Worm (Caenorhabditis elegans) whole organism, L1 larva: ENCODE measurements around the gene H25P19.1.

Experiments
- C16A3.4 ChIP-seq: fragments of 150-350 bp; optimal IDR thresholded peaks from 2 replicates; lab custom pipeline; 2014; ENCODE audit warnings: missing biosample characterization, missing genetic modification characterization
- C34B4.2 ChIP-seq: sonication (generic microtip); optimal IDR thresholded peaks from 2 replicates; lab custom pipeline; 2017; ENCODE audit warnings: mild to moderate bottlenecking, missing genetic modification characterization, missing compliant biosample characterization
- Y116A8C.19 ChIP-seq: sonication (generic microtip); optimal IDR thresholded peaks from 2 replicates; lab custom pipeline; 2016; ENCODE audit warnings: missing compliant biosample characterization, missing genetic modification characterization, borderline replicate concordance
- aha-1 ChIP-seq: fragments of 150-350 bp; optimal IDR thresholded peaks from 2 replicates; lab custom pipeline; 2014; ENCODE audit warnings: missing biosample characterization, missing genetic modification characterization
- aly-2 ChIP-seq: fragments of 150-350 bp; optimal IDR thresholded peaks from 2 replicates; lab custom pipeline; 2014; ENCODE audit warnings: missing biosample characterization, missing genetic modification characterization
- blmp-1 ChIP-seq: fragments of 150-350 bp; optimal IDR thresholded peaks from 2 replicates; lab custom pipeline; 2014; ENCODE audit warnings: missing biosample characterization, missing genetic modification characterization
- ceh-8 ChIP-seq: fragments of 200-800 bp; sonication (Bioruptor generic); optimal IDR thresholded peaks from 2 replicates; lab custom pipeline; 2018; ENCODE audit warnings: mild to moderate bottlenecking, missing genetic modification characterization, moderate library complexity, missing compliant biosample characterization
- ceh-82 ChIP-seq, 3 experiments: fragments of 150-350 bp in 1 of 3; sonication (generic microtip) in 2 of 3; optimal IDR thresholded peaks; 2 replicates each; lab custom pipeline; 2014 to 2017; ENCODE audit warnings: missing biosample characterization in 3 of 3, missing genetic modification characterization in 3 of 3
- ceh-88 ChIP-seq: fragments of 200-800 bp; sonication (Bioruptor generic); IDR thresholded peaks from 2 replicates; pipeline ENCODE4 v1.3.6; 2022; ENCODE audit warnings: missing genetic modification characterization, missing compliant biosample characterization
- dpl-1 ChIP-seq, 3 experiments: fragments of 150-350 bp in 2 of 3; sonication (generic microtip) in 1 of 3; optimal IDR thresholded peaks; 2 replicates each; lab custom pipeline; 2014 to 2017; ENCODE audit warnings: missing biosample characterization in 3 of 3, missing genetic modification characterization in 3 of 3, missing genetic modification reagents in 3 of 3
- dsc-1 ChIP-seq: sonication (generic microtip); optimal IDR thresholded peaks from 2 replicates; lab custom pipeline; 2016; ENCODE audit warnings: mild to moderate bottlenecking, missing genetic modification characterization, missing compliant biosample characterization
- efl-1 ChIP-seq, 4 experiments: fragments of 150-350 bp; optimal IDR thresholded peaks in 3 of 4; peaks in 1 of 4; 1 replicate in 1 of 4; 2 replicates in 3 of 4; lab custom pipeline; 2014; ENCODE audit warnings: missing biosample characterization in 2 of 4, missing genetic modification characterization in 2 of 4, missing genetic modification reagents in 2 of 4
- elt-2 ChIP-seq: sonication (generic microtip); optimal IDR thresholded peaks from 2 replicates; lab custom pipeline; 2016; ENCODE audit warnings: missing genetic modification characterization, mild to moderate bottlenecking, inconsistent platforms, missing compliant biosample characterization, missing genetic modification reagents
- elt-3 ChIP-seq, 6 experiments: fragments of 150-350 bp in 1 of 6; sonication (generic microtip); optimal IDR thresholded peaks; 2 replicates each; lab custom pipeline; 2017 to 2018; ENCODE audit warnings: missing biosample characterization in 6 of 6, missing genetic modification characterization in 6 of 6, inconsistent platforms in 1 of 6
- fkh-10 ChIP-seq: sonication (generic microtip); optimal IDR thresholded peaks from 2 replicates; lab custom pipeline; 2017; ENCODE audit warnings: missing biosample characterization, missing genetic modification reagents, missing genetic modification characterization
- fkh-8 ChIP-seq: sonication (generic microtip); optimal IDR thresholded peaks from 2 replicates; lab custom pipeline; 2016; ENCODE audit warnings: mild to moderate bottlenecking, missing genetic modification characterization, missing compliant biosample characterization
- fos-1 ChIP-seq: fragments of 150-350 bp; optimal IDR thresholded peaks from 2 replicates; lab custom pipeline; 2014; ENCODE audit warnings: missing biosample characterization, missing genetic modification characterization
- hlh-17 ChIP-seq: fragments of 200-800 bp; sonication (Bioruptor generic); optimal IDR thresholded peaks from 2 replicates; lab custom pipeline; 2018; ENCODE audit warnings: missing genetic modification characterization, mild to moderate bottlenecking, missing compliant biosample characterization, moderate library complexity, borderline replicate concordance
- irx-1 ChIP-seq: sonication (generic microtip); optimal IDR thresholded peaks from 2 replicates; lab custom pipeline; 2016; ENCODE audit warnings: missing genetic modification characterization, missing compliant biosample characterization
- isw-1 ChIP-seq: fragments of 200-800 bp; sonication (Bioruptor generic); IDR thresholded peaks from 2 replicates; pipeline ENCODE4 v1.3.6; 2022; ENCODE audit warnings: missing genetic modification characterization, missing compliant biosample characterization
- lin-13 ChIP-seq: fragments of 150-350 bp; optimal IDR thresholded peaks from 2 replicates; lab custom pipeline; 2014; ENCODE audit warnings: missing biosample characterization, missing genetic modification reagents, missing genetic modification characterization
- lin-14 ChIP-seq: fragments of 200-800 bp; sonication (Bioruptor generic); optimal IDR thresholded peaks from 2 replicates; lab custom pipeline; 2018; ENCODE audit warnings: mild to moderate bottlenecking, missing genetic modification characterization, moderate library complexity, missing compliant biosample characterization
- lin-35 ChIP-seq, 2 experiments: fragments of 150-350 bp; optimal IDR thresholded peaks; 2 replicates each; lab custom pipeline; 2014; ENCODE audit warnings: missing biosample characterization in 2 of 2, missing genetic modification characterization in 2 of 2, missing genetic modification reagents in 2 of 2
- mab-9 ChIP-seq: fragments of 200-800 bp; sonication (Bioruptor generic); IDR thresholded peaks from 2 replicates; pipeline ENCODE4 v1.3.6; 2022; ENCODE audit warnings: missing genetic modification reagents, missing genetic modification characterization, missing compliant biosample characterization
- mdl-1 ChIP-seq, 2 experiments: fragments of 150-350 bp; optimal IDR thresholded peaks; 2 replicates each; lab custom pipeline; 2014 to 2017; ENCODE audit warnings: missing biosample characterization in 2 of 2, missing genetic modification characterization in 2 of 2, inconsistent platforms in 1 of 2
- mep-1 ChIP-seq: fragments of 150-350 bp; optimal IDR thresholded peaks from 2 replicates; lab custom pipeline; 2014; ENCODE audit warnings: missing biosample characterization, missing genetic modification characterization
- nhr-11 ChIP-seq: fragments of 150-350 bp; optimal IDR thresholded peaks from 2 replicates; lab custom pipeline; 2014; ENCODE audit warnings: missing biosample characterization, missing genetic modification characterization
- nhr-12 ChIP-seq: sonication (generic microtip); optimal IDR thresholded peaks from 2 replicates; lab custom pipeline; 2017; ENCODE audit warnings: missing biosample characterization, missing genetic modification characterization
- nhr-20 ChIP-seq: sonication (generic microtip); optimal IDR thresholded peaks from 2 replicates; lab custom pipeline; 2016; ENCODE audit warnings: mild to moderate bottlenecking, missing genetic modification characterization, missing compliant biosample characterization
- nhr-28 ChIP-seq: fragments of 150-350 bp; optimal IDR thresholded peaks from 2 replicates; lab custom pipeline; 2014; ENCODE audit warnings: missing biosample characterization, missing genetic modification characterization
- nhr-71 ChIP-seq: sonication (generic microtip); optimal IDR thresholded peaks from 2 replicates; lab custom pipeline; 2016; ENCODE audit warnings: mild to moderate bottlenecking, missing genetic modification characterization, moderate library complexity, missing compliant biosample characterization
- nhr-76 ChIP-seq: sonication (generic microtip); optimal IDR thresholded peaks from 2 replicates; lab custom pipeline; 2017; ENCODE audit warnings: missing biosample characterization, missing genetic modification characterization
- nhr-90 ChIP-seq: sonication (generic microtip); optimal IDR thresholded peaks from 2 replicates; lab custom pipeline; 2016; ENCODE audit warnings: mild to moderate bottlenecking, missing genetic modification characterization, missing compliant biosample characterization; ENCODE audit not compliant: poor library complexity
- pag-3 ChIP-seq: sonication (generic microtip); optimal IDR thresholded peaks from 2 replicates; lab custom pipeline; 2017; ENCODE audit warnings: missing genetic modification characterization, mild to moderate bottlenecking, missing compliant biosample characterization, antibody characterized with exemption, borderline replicate concordance; ENCODE audit not compliant: insufficient read depth
- pax-3 ChIP-seq: fragments of 200-800 bp; sonication (Bioruptor generic); optimal IDR thresholded peaks from 2 replicates; lab custom pipeline; 2018; ENCODE audit warnings: mild to moderate bottlenecking, missing genetic modification characterization, moderate library complexity, missing compliant biosample characterization
- pqm-1 ChIP-seq: sonication (generic microtip); optimal IDR thresholded peaks from 3 replicates; lab custom pipeline; 2017; ENCODE audit warnings: missing biosample characterization, missing genetic modification characterization
- rnt-1 ChIP-seq: sonication (generic microtip); optimal IDR thresholded peaks from 2 replicates; lab custom pipeline; 2016; ENCODE audit warnings: mild to moderate bottlenecking, missing genetic modification characterization, moderate library complexity, missing compliant biosample characterization
- snpc-4 ChIP-seq: fragments of 150-350 bp; optimal IDR thresholded peaks from 2 replicates; lab custom pipeline; 2014; ENCODE audit warnings: missing biosample characterization, missing genetic modification characterization
- snu-23 ChIP-seq: sonication (generic microtip); optimal IDR thresholded peaks from 2 replicates; lab custom pipeline; 2016; ENCODE audit warnings: missing genetic modification characterization, missing compliant biosample characterization
- sptf-1 ChIP-seq: fragments of 150-350 bp; optimal IDR thresholded peaks from 2 replicates; lab custom pipeline; 2014; ENCODE audit warnings: missing biosample characterization, missing genetic modification characterization
- sup-37 ChIP-seq: fragments of 200-800 bp; sonication (Bioruptor generic); optimal IDR thresholded peaks from 2 replicates; lab custom pipeline; 2018; ENCODE audit warnings: mild to moderate bottlenecking, missing genetic modification characterization, missing compliant biosample characterization
- tbx-2 ChIP-seq: sonication (generic microtip); optimal IDR thresholded peaks from 2 replicates; lab custom pipeline; 2016; ENCODE audit warnings: missing genetic modification characterization, missing compliant biosample characterization
- tlp-1 ChIP-seq: fragments of 150-350 bp; optimal IDR thresholded peaks from 2 replicates; lab custom pipeline; 2014; ENCODE audit warnings: missing biosample characterization, missing genetic modification characterization
- unc-98 ChIP-seq: fragments of 200-800 bp; sonication (Bioruptor generic); IDR thresholded peaks from 2 replicates; pipeline ENCODE4 v1.3.6; 2022; ENCODE audit warnings: missing genetic modification characterization, missing compliant biosample characterization
- xbp-1 ChIP-seq: sonication (generic microtip); optimal IDR thresholded peaks from 2 replicates; lab custom pipeline; 2016; ENCODE audit warnings: missing genetic modification characterization, missing compliant biosample characterization
- zag-1 ChIP-seq: fragments of 150-350 bp; optimal IDR thresholded peaks from 2 replicates; lab custom pipeline; 2014; ENCODE audit warnings: missing biosample characterization, missing genetic modification characterization
- ztf-11 ChIP-seq, 2 experiments: sonication (generic microtip); optimal IDR thresholded peaks; 2 replicates each; lab custom pipeline; 2016 to 2017; ENCODE audit warnings: missing genetic modification characterization in 2 of 2, missing biosample characterization in 1 of 2, missing compliant biosample characterization in 1 of 2
- ztf-4 ChIP-seq: fragments of 150-350 bp; optimal IDR thresholded peaks from 2 replicates; lab custom pipeline; 2014; ENCODE audit warnings: missing biosample characterization, missing genetic modification characterization

H25P19.1 gene

DNA sequence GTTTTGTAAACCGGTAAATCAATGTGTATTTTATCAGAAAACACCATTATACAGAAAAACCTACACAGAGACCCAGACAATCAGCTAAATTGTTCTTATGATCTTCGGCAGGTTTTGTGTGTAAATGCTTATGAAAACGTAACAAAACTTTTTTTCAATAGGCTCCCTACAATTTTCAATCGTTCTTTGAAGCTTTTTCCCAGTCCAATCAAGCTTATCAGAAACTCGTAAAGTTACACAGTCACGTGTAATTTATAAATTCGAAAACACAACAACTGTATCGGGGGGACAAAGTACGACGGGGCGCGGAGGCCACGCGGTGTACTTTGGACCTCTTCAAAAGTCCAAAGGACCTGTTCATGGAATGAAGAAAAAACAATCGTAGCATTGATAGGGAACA is 42.7 kb downstream of the H25P19.1 start (continued):
- TF ChIP-seq nhr-20 (tag; lab: Kevin White, UChicago) (peak; percentile 75), rnt-1 (tag; lab: Kevin White, UChicago) (peak; percentile 44), mdl-1 (tag; optimal IDR thresholded peaks at IDR 0.05; lab: Kevin White, UChicago) (peak in 1 of 2 experiments; percentile 73), pqm-1 (no peak), nhr-12 (tag; lab: Kevin White, UChicago) (no peak), pag-3 (tag; lab: Kevin White, UChicago) (no peak), snu-23 (GFP tag; lab: Kevin White, UChicago) (peak; percentile 64)
- TF ChIP-seq, all 84 proteins: peak for 28

DNA sequence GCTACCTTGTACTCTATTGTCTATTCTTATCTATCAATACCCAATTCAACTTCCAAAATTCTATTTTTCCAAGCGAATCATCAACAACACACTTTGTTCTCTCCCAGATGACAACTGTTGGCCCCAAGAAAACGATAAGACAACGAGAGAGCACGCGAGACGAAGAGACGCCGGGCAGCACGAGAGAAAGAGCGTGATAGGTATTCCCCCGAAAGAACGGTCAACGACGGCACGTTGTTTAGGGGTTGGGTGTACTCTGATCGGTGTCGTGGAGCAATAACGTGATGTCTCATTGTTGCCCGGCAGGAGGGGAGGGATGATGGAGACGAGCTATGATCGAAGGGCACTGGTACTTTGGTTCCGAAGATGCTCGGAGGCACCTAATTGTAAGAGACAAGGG is 43.8 kb downstream of the H25P19.1 start:
- TF ChIP-seq isw-1 (GFP tag; lab: Robert Waterston, UW) (peak; percentile 52; the same call in 1 of the 2 replicates), mdl-1 (tag; optimal IDR thresholded peaks at IDR 0.05; lab: Kevin White, UChicago) (peak; percentile 76 to 99), ceh-8 (no peak), xbp-1 (tag; lab: Kevin White, UChicago) (peak; percentile 84), blmp-1 (tag; lab: Kevin White, UChicago) (peak; percentile 13), ceh-82 (tag; optimal IDR thresholded peaks at IDR 0.05; lab: Kevin White, UChicago) (peak; percentile 25 to 51 (median 41)), lin-14 (GFP tag; lab: Kevin White, UChicago) (peak; percentile 100), hlh-17 (GFP tag; lab: Kevin White, UChicago) (no peak), nhr-76 (tag; lab: Kevin White, UChicago) (no peak), tlp-1 (tag; lab: Kevin White, UChicago) (no peak), Y116A8C.19 (tag; lab: Kevin White, UChicago) (peak; percentile 11), fkh-10 (GFP tag; lab: Kevin White, UChicago) (no peak), aha-1 (no peak), zag-1 (tag; lab: Kevin White, UChicago) (no peak), nhr-11 (peak; percentile 77), rnt-1 (tag; lab: Kevin White, UChicago) (peak; percentile 95), sptf-1 (tag; lab: Kevin White, UChicago) (no peak), sup-37 (GFP tag; lab: Kevin White, UChicago) (peak; percentile 94), dpl-1 (GFP tag; optimal IDR thresholded peaks at IDR 0.05; lab: Kevin White, UChicago) (peak; percentile 48 to 67 (median 51)), elt-2 (peak; percentile 99), nhr-28 (no peak), mab-9 (GFP tag; lab: Robert Waterston, UW) (peak; percentile 71), ceh-88 (GFP tag; lab: Robert Waterston, UW) (peak; percentile 75), nhr-90 (tag; lab: Kevin White, UChicago) (peak; percentile 94), efl-1 (optimal IDR thresholded peaks at IDR 0.05; lab: Kevin White, UChicago) (peak; percentile 58 to 67), efl-1 (GFP tag; optimal IDR thresholded peaks at IDR 0.05 in 1 of 2; lab: Kevin White, UChicago) (peak; percentile 15 to 96), elt-3 (tag; optimal IDR thresholded peaks at IDR 0.05; lab: Kevin White, UChicago) (peak in 5 of 6 experiments; percentile 16 to 92 (median 65)), lin-35 (GFP tag; optimal IDR thresholded peaks at IDR 0.05; lab: Kevin White, UChicago) (peak; percentile 37 to 90), C16A3.4 (tag; lab: Kevin White, UChicago) (peak; percentile 86), tbx-2 (tag; lab: Kevin White, UChicago) (peak; percentile 96), ztf-4 (tag; lab: Kevin White, UChicago) (peak; percentile 90), fos-1 (tag; lab: Kevin White, UChicago) (peak; percentile 18), snpc-4 (tag; lab: Kevin White, UChicago) (peak; percentile 20), pax-3 (peak; percentile 75), nhr-20 (tag; lab: Kevin White, UChicago) (peak; percentile 99), snu-23 (GFP tag; lab: Kevin White, UChicago) (peak; percentile 96), nhr-71 (tag; lab: Kevin White, UChicago) (peak; percentile 100), mep-1 (tag; lab: Kevin White, UChicago) (peak; percentile 71), nhr-12 (tag; lab: Kevin White, UChicago) (no peak), irx-1 (tag; lab: Kevin White, UChicago) (peak; percentile 77), ztf-11 (tag; optimal IDR thresholded peaks at IDR 0.05; lab: Kevin White, UChicago) (peak in 1 of 2 experiments; percentile 86), unc-98 (GFP tag; lab: Robert Waterston, UW) (peak; percentile 63), C34B4.2 (tag; lab: Kevin White, UChicago) (peak; percentile 52), lin-13 (GFP tag; lab: Kevin White, UChicago) (peak; percentile 35), aly-2 (peak; percentile 30), dsc-1 (tag; lab: Kevin White, UChicago) (peak; percentile 34), fkh-8 (tag; lab: Kevin White, UChicago) (no peak)
